Worm (Caenorhabditis elegans) whole organism, L1 larva: ENCODE results near the gene acs-10.

Experiments
- Y116A8C.19 ChIP-seq: sonication (generic microtip); optimal IDR thresholded peaks from 2 replicates; lab custom pipeline; 2016; ENCODE audit warnings: missing compliant biosample characterization, missing genetic modification characterization, borderline replicate concordance
- aha-1 ChIP-seq: fragments of 150-350 bp; optimal IDR thresholded peaks from 2 replicates; lab custom pipeline; 2014; ENCODE audit warnings: missing biosample characterization, missing genetic modification characterization
- alr-1 ChIP-seq: fragments of 200-800 bp; sonication (Bioruptor generic); optimal IDR thresholded peaks from 2 replicates; lab custom pipeline; 2018; ENCODE audit warnings: borderline replicate concordance, mild to moderate bottlenecking, missing genetic modification characterization, missing compliant biosample characterization
- aly-2 ChIP-seq: fragments of 150-350 bp; optimal IDR thresholded peaks from 2 replicates; lab custom pipeline; 2014; ENCODE audit warnings: missing biosample characterization, missing genetic modification characterization
- ama-1 ChIP-seq: fragments of 150-350 bp; optimal IDR thresholded peaks from 2 replicates; lab custom pipeline; 2014
- ceh-63 ChIP-seq: fragments of 200-800 bp; sonication (Bioruptor generic); optimal IDR thresholded peaks from 2 replicates; lab custom pipeline; 2018; ENCODE audit warnings: mild to moderate bottlenecking, missing genetic modification characterization, missing compliant biosample characterization
- ceh-88 ChIP-seq: fragments of 200-800 bp; sonication (Bioruptor generic); IDR thresholded peaks from 2 replicates; pipeline ENCODE4 v1.3.6; 2022; ENCODE audit warnings: missing genetic modification characterization, missing compliant biosample characterization
- dsc-1 ChIP-seq: sonication (generic microtip); optimal IDR thresholded peaks from 2 replicates; lab custom pipeline; 2016; ENCODE audit warnings: mild to moderate bottlenecking, missing genetic modification characterization, missing compliant biosample characterization
- efl-1 ChIP-seq, 4 experiments: fragments of 150-350 bp; optimal IDR thresholded peaks in 3 of 4; peaks in 1 of 4; 1 replicate in 1 of 4; 2 replicates in 3 of 4; lab custom pipeline; 2014; ENCODE audit warnings: missing biosample characterization in 2 of 4, missing genetic modification characterization in 2 of 4, missing genetic modification reagents in 2 of 4
- elt-2 ChIP-seq: sonication (generic microtip); optimal IDR thresholded peaks from 2 replicates; lab custom pipeline; 2016; ENCODE audit warnings: missing genetic modification characterization, mild to moderate bottlenecking, inconsistent platforms, missing compliant biosample characterization, missing genetic modification reagents
- elt-3 ChIP-seq, 6 experiments: fragments of 150-350 bp in 1 of 6; sonication (generic microtip); optimal IDR thresholded peaks; 2 replicates each; lab custom pipeline; 2017 to 2018; ENCODE audit warnings: missing biosample characterization in 6 of 6, missing genetic modification characterization in 6 of 6, inconsistent platforms in 1 of 6
- fkh-10 ChIP-seq: sonication (generic microtip); optimal IDR thresholded peaks from 2 replicates; lab custom pipeline; 2017; ENCODE audit warnings: missing biosample characterization, missing genetic modification reagents, missing genetic modification characterization
- fkh-8 ChIP-seq: sonication (generic microtip); optimal IDR thresholded peaks from 2 replicates; lab custom pipeline; 2016; ENCODE audit warnings: mild to moderate bottlenecking, missing genetic modification characterization, missing compliant biosample characterization
- hpl-2 ChIP-seq: fragments of 150-350 bp; optimal IDR thresholded peaks from 2 replicates; lab custom pipeline; 2014; ENCODE audit warnings: missing biosample characterization, missing genetic modification reagents, missing genetic modification characterization
- irx-1 ChIP-seq: sonication (generic microtip); optimal IDR thresholded peaks from 2 replicates; lab custom pipeline; 2016; ENCODE audit warnings: missing genetic modification characterization, missing compliant biosample characterization
- lin-14 ChIP-seq: fragments of 200-800 bp; sonication (Bioruptor generic); optimal IDR thresholded peaks from 2 replicates; lab custom pipeline; 2018; ENCODE audit warnings: mild to moderate bottlenecking, missing genetic modification characterization, moderate library complexity, missing compliant biosample characterization
- lin-35 ChIP-seq, 2 experiments: fragments of 150-350 bp; optimal IDR thresholded peaks; 2 replicates each; lab custom pipeline; 2014; ENCODE audit warnings: missing biosample characterization in 2 of 2, missing genetic modification characterization in 2 of 2, missing genetic modification reagents in 2 of 2
- lin-39 ChIP-seq: fragments of 150-350 bp; optimal IDR thresholded peaks from 2 replicates; lab custom pipeline; 2014; ENCODE audit warnings: missing biosample characterization, missing genetic modification reagents, missing genetic modification characterization
- nhr-11 ChIP-seq: fragments of 150-350 bp; optimal IDR thresholded peaks from 2 replicates; lab custom pipeline; 2014; ENCODE audit warnings: missing biosample characterization, missing genetic modification characterization
- nhr-12 ChIP-seq: sonication (generic microtip); optimal IDR thresholded peaks from 2 replicates; lab custom pipeline; 2017; ENCODE audit warnings: missing biosample characterization, missing genetic modification characterization
- nhr-237 ChIP-seq: fragments of 150-350 bp; optimal IDR thresholded peaks from 2 replicates; lab custom pipeline; 2014; ENCODE audit warnings: missing biosample characterization, missing genetic modification characterization
- nhr-28 ChIP-seq: fragments of 150-350 bp; optimal IDR thresholded peaks from 2 replicates; lab custom pipeline; 2014; ENCODE audit warnings: missing biosample characterization, missing genetic modification characterization
- nhr-84 ChIP-seq: sonication (generic microtip); optimal IDR thresholded peaks from 2 replicates; lab custom pipeline; 2017; ENCODE audit warnings: missing biosample characterization, missing genetic modification characterization
- pax-3 ChIP-seq: fragments of 200-800 bp; sonication (Bioruptor generic); optimal IDR thresholded peaks from 2 replicates; lab custom pipeline; 2018; ENCODE audit warnings: mild to moderate bottlenecking, missing genetic modification characterization, moderate library complexity, missing compliant biosample characterization
- pqm-1 ChIP-seq: sonication (generic microtip); optimal IDR thresholded peaks from 3 replicates; lab custom pipeline; 2017; ENCODE audit warnings: missing biosample characterization, missing genetic modification characterization
- rnt-1 ChIP-seq: sonication (generic microtip); optimal IDR thresholded peaks from 2 replicates; lab custom pipeline; 2016; ENCODE audit warnings: mild to moderate bottlenecking, missing genetic modification characterization, moderate library complexity, missing compliant biosample characterization
- snpc-4 ChIP-seq: fragments of 150-350 bp; optimal IDR thresholded peaks from 2 replicates; lab custom pipeline; 2014; ENCODE audit warnings: missing biosample characterization, missing genetic modification characterization
- snu-23 ChIP-seq: sonication (generic microtip); optimal IDR thresholded peaks from 2 replicates; lab custom pipeline; 2016; ENCODE audit warnings: missing genetic modification characterization, missing compliant biosample characterization
- swsn-7 ChIP-seq: sonication (generic microtip); optimal IDR thresholded peaks from 2 replicates; lab custom pipeline; 2016; ENCODE audit warnings: missing genetic modification characterization, missing compliant biosample characterization
- unc-130 ChIP-seq: fragments of 150-350 bp; optimal IDR thresholded peaks from 2 replicates; lab custom pipeline; 2017; ENCODE audit warnings: missing biosample characterization, missing genetic modification characterization, inconsistent platforms
- unc-30 ChIP-seq: sonication (generic microtip); optimal IDR thresholded peaks from 2 replicates; lab custom pipeline; 2017; ENCODE audit warnings: missing biosample characterization, missing genetic modification characterization
- unc-86 ChIP-seq: sonication (generic microtip); optimal IDR thresholded peaks from 2 replicates; lab custom pipeline; 2016; ENCODE audit warnings: missing genetic modification characterization, missing compliant biosample characterization
- xbp-1 ChIP-seq: sonication (generic microtip); optimal IDR thresholded peaks from 2 replicates; lab custom pipeline; 2016; ENCODE audit warnings: missing genetic modification characterization, missing compliant biosample characterization
- zip-4 ChIP-seq: fragments of 200-800 bp; sonication (Bioruptor generic); optimal IDR thresholded peaks from 2 replicates; lab custom pipeline; 2018; ENCODE audit warnings: mild to moderate bottlenecking, missing genetic modification characterization, moderate library complexity, missing compliant biosample characterization
- ztf-11 ChIP-seq, 2 experiments: sonication (generic microtip); optimal IDR thresholded peaks; 2 replicates each; lab custom pipeline; 2016 to 2017; ENCODE audit warnings: missing genetic modification characterization in 2 of 2, missing biosample characterization in 1 of 2, missing compliant biosample characterization in 1 of 2
- ztf-4 ChIP-seq: fragments of 150-350 bp; optimal IDR thresholded peaks from 2 replicates; lab custom pipeline; 2014; ENCODE audit warnings: missing biosample characterization, missing genetic modification characterization

Gene acs-10

DNA sequence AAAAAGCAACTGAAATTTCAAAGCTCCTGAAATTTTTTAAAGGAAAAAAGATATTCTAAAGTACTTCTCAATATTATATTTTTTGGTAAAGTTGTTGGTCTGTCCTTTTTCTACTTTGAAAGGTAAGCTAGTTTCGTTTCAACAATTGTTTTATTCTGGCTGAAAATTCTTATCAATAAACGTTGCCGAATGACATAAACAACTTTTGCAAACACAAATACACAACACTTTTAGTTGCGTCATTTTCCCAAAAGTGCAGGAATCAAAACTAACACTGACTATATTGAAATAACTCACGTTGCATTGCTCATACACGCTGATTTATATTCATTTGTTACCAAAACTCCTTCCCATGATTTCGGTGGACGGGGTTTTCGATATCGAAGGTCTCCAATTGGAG lies 19.4 kb downstream of the acs-10 start:
- TF ChIP-seq unc-86 (tag; lab: Kevin White, UChicago) (no peak), dsc-1 (tag; lab: Kevin White, UChicago) (no peak), hpl-2 (no peak), nhr-11 (tag; lab: Kevin White, UChicago) (no peak), rnt-1 (no peak), unc-130 (no peak), alr-1 (tag; lab: Kevin White, UChicago) (no peak), xbp-1 (no peak), irx-1 (no peak), elt-3 (tag; optimal IDR thresholded peaks at IDR 0.05; lab: Kevin White, UChicago) (no peak), swsn-7 (tag; lab: Kevin White, UChicago) (no peak)

- TF ChIP-seq nhr-12 (tag; lab: Kevin White, UChicago) (no peak), efl-1 (optimal IDR thresholded peaks at IDR 0.05; lab: Kevin White, UChicago) (no peak), efl-1 (GFP tag; optimal IDR thresholded peaks at IDR 0.05 in 1 of 2; lab: Kevin White, UChicago) (no peak), fkh-10 (no peak), unc-30 (no peak), Y116A8C.19 (tag; lab: Kevin White, UChicago) (no peak), ztf-11 (tag; optimal IDR thresholded peaks at IDR 0.05; lab: Kevin White, UChicago) (no peak), ztf-4 (tag; lab: Kevin White, UChicago) (no peak), ceh-88 (GFP tag; lab: Robert Waterston, UW) (no peak), nhr-237 (tag; lab: Kevin White, UChicago) (no peak), snpc-4 (no peak), ceh-63 (GFP tag; lab: Kevin White, UChicago) (no peak), pax-3 (no peak), lin-39 (tag; lab: Kevin White, UChicago) (no peak), pqm-1 (tag; lab: Kevin White, UChicago) (no peak), aly-2 (tag; lab: Kevin White, UChicago) (no peak)
Measured at ce11 chrV:14166630-14167029, 20.3 kb downstream of the acs-10 start, which contains the start of gene cest-1.1. Gene cest-1.1 (minus strand): TSS chrV:14166730.

- TF ChIP-seq fkh-8 (tag; lab: Kevin White, UChicago): no peak
- TF ChIP-seq lin-35 (GFP tag; optimal IDR thresholded peaks at IDR 0.05; lab: Kevin White, UChicago): no peak
Measured at ce11 chrV:14167629-14168028, 21.3 kb downstream of the acs-10 start, which contains the start of gene ocam-1. Gene ocam-1 (minus strand): TSS chrV:14167729.

DNA sequence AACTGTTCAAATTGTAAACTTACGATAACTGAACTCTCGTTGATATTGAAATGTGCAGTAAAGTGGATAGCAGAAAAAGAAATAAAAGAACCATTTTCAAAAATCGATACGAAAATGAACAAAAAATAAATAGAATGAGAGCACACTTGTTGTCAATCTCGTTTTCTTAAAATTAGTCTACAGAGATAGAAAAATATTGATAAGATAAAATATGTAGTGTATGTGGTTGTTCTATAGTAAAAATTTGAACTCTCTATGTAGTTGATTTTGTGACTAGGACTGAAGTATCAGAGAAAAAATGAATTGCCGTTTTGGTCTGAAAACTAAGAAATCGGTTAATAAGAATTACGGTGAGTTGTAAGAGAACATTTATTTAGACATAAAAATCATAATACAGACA lies 25.0 kb downstream of the acs-10 start, which contains the start of gene cest-2.1:
cest-2.1 (minus strand) TSS at position 198 of the 400 bp plus-strand sequence.
- TF ChIP-seq lin-14 (GFP tag; lab: Kevin White, UChicago) (no peak), aha-1 (tag; lab: Kevin White, UChicago) (no peak), ama-1 (lab: Kevin White, UChicago) (no peak), nhr-84 (tag; lab: Kevin White, UChicago) (no peak), zip-4 (no peak), snu-23 (no peak), nhr-28 (tag; lab: Kevin White, UChicago) (no peak)
- TF ChIP-seq, all 84 proteins: peak for 0

DNA sequence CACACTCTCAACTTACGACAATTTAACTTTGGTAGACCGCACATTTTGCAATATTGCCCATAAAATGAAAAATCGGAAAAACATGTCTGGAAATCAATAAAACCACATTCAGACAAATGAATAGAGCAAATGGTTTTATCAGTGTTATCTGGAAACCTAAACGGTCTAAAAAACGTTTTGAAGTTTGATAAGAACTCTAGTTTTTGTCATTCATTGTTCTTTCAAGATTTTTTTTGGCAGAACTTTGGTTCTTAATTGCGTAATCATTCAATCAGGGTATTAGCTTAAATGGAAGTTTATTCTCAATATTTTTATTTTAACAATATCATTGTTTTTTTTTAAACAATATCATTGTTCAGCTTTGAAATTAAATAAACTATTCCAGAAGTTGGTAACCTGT lies 28.9 kb downstream of the acs-10 start, which contains the start of gene cest-2.2:
cest-2.2 (minus strand) TSS at position 140 of the 400 bp plus-strand sequence.
- TF ChIP-seq pax-3 (no peak), elt-2 (peak; percentile 21)
